Worm (Caenorhabditis elegans) whole organism, L1 larva: ENCODE measurements around the gene F54D12.1.

Experiments used
- efl-3 ChIP-seq: fragments of 200-800 bp; sonication (Bioruptor generic); optimal IDR thresholded peaks from 2 replicates; lab custom pipeline; 2018; ENCODE audit warnings: mild to moderate bottlenecking, missing genetic modification characterization, missing compliant biosample characterization
- nhr-12 ChIP-seq: sonication (generic microtip); optimal IDR thresholded peaks from 2 replicates; lab custom pipeline; 2017; ENCODE audit warnings: missing biosample characterization, missing genetic modification characterization
- sup-37 ChIP-seq: fragments of 200-800 bp; sonication (Bioruptor generic); optimal IDR thresholded peaks from 2 replicates; lab custom pipeline; 2018; ENCODE audit warnings: mild to moderate bottlenecking, missing genetic modification characterization, missing compliant biosample characterization

DNA sequence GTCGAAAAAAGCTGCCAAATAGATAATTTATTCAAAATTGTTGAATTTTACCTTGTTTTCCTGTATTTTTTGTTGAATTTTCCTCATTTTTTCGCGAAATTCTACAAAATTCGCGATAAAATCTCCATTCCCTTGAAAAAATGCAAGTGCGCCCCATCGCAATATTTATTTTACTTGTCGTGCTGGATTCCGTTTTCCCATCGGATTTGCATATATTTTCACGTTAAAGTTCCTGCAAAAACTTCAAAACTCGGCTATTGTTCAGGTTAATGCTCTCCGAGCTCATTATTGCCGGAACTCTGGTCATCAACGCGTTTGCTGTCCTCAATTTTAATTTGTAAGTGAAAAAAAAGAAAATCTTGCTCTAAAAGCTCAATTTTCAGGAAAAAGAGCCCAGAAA is 2.9 kb downstream of the F54D12.1 start, which contains the start of the genes Y51H7C.41 and cogc-4:
- TF ChIP-seq nhr-12 (no peak), sup-37 (GFP tag; lab: Kevin White, UChicago) (no peak), efl-3 (no peak)
